Worm (Caenorhabditis elegans) whole organism, L3 larva: Measurements from ENCODE around the gene fbxb-107.

Source experiments
- ceh-28 ChIP-seq: fragments of 150-350 bp; optimal IDR thresholded peaks from 2 replicates; lab custom pipeline; 2014; ENCODE audit warnings: missing biosample characterization, missing genetic modification reagents, missing genetic modification characterization
- ceh-82 ChIP-seq: fragments of 150-350 bp; optimal IDR thresholded peaks from 2 replicates; lab custom pipeline; 2014; ENCODE audit warnings: missing biosample characterization, missing genetic modification characterization
- fkh-10 ChIP-seq: sonication (generic microtip); optimal IDR thresholded peaks from 2 replicates; lab custom pipeline; 2017; ENCODE audit warnings: missing biosample characterization, missing genetic modification reagents, missing genetic modification characterization
- mdl-1 ChIP-seq: fragments of 150-350 bp; optimal IDR thresholded peaks from 2 replicates; lab custom pipeline; 2014; ENCODE audit warnings: missing biosample characterization, missing genetic modification characterization
- nfya-1 ChIP-seq: sonication (generic microtip); optimal IDR thresholded peaks from 2 replicates; lab custom pipeline; 2017; ENCODE audit warnings: missing genetic modification characterization, mild to moderate bottlenecking, missing compliant biosample characterization, antibody characterized with exemption, moderate library complexity; ENCODE audit not compliant: insufficient read depth
- nhr-23 ChIP-seq: fragments of 150-350 bp; optimal IDR thresholded peaks from 2 replicates; lab custom pipeline; 2014; ENCODE audit warnings: missing biosample characterization, missing genetic modification reagents, missing genetic modification characterization
- nhr-28 ChIP-seq: fragments of 150-350 bp; optimal IDR thresholded peaks from 2 replicates; lab custom pipeline; 2014; ENCODE audit warnings: missing biosample characterization, missing genetic modification characterization
- pqm-1 ChIP-seq: fragments of 150-350 bp; optimal IDR thresholded peaks from 2 replicates; lab custom pipeline; 2017; ENCODE audit warnings: missing biosample characterization, missing genetic modification characterization, inconsistent platforms
- snpc-4 ChIP-seq: fragments of 150-350 bp; optimal IDR thresholded peaks from 2 replicates; lab custom pipeline; 2014; ENCODE audit warnings: missing biosample characterization, missing genetic modification characterization
- unc-62 ChIP-seq: fragments of 150-350 bp; sonication (generic microtip); optimal IDR thresholded peaks from 4 replicates; lab custom pipeline; 2014; ENCODE audit warnings: missing biosample characterization, missing genetic modification reagents, missing genetic modification characterization
- ztf-11 ChIP-seq: fragments of 150-350 bp; optimal IDR thresholded peaks from 2 replicates; lab custom pipeline; 2014; ENCODE audit warnings: missing biosample characterization, missing genetic modification characterization
- ztf-4 ChIP-seq: fragments of 150-350 bp; optimal IDR thresholded peaks from 2 replicates; lab custom pipeline; 2014; ENCODE audit warnings: missing biosample characterization, missing genetic modification characterization

DNA sequence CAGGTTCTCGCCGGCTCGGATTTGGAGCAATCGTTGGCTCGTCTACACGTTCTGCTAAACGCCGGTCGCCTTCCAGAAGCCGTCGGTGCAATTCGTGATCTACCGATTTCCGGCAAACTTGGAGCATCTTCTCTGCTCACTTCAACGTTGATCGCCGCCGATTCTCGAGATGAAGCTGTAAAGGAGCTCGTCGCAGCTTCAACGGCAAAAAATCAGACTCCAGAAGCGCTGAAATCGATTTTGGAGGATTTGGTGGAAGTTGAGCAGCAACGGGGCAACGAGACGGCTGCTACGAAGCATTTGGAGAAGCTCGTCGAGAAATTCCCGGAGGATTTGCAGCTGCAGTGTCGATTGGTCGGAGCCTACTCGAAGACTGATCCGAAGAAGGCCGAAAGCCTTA lies 33.1 kb downstream of the fbxb-107 start:
- no peak for TF ChIP-seq ceh-28 (tag; lab: Kevin White, UChicago)
- TF ChIP-seq unc-62: no peak
- no peak for TF ChIP-seq nfya-1 (tag; lab: Kevin White, UChicago)
- no peak for TF ChIP-seq ztf-11 (tag; lab: Kevin White, UChicago)
- no peak for TF ChIP-seq snpc-4 (tag; lab: Kevin White, UChicago)
- TF ChIP-seq ztf-4 (tag; lab: Kevin White, UChicago): no peak
- no peak for TF ChIP-seq ceh-82 (tag; lab: Kevin White, UChicago)
- no peak for TF ChIP-seq nhr-28 (tag; lab: Kevin White, UChicago)
- TF ChIP-seq mdl-1: no peak
- TF ChIP-seq fkh-10 (GFP tag; lab: Kevin White, UChicago): no peak
- no peak for TF ChIP-seq pqm-1
- no peak for TF ChIP-seq nhr-23 (tag; lab: Kevin White, UChicago)
